Fruit fly (Drosophila melanogaster) whole organism, prepupa: Measurements from ENCODE around the gene ACXD.

Experiments used
- CG10669 ChIP-seq: fragments of 200-800 bp; sonication (Bioruptor generic); optimal IDR thresholded peaks from 3 replicates; lab custom pipeline; 2018; ENCODE audit warnings: missing biosample characterization, mild to moderate bottlenecking, missing genetic modification characterization, moderate library complexity
- CG34406 ChIP-seq: fragments of 200-800 bp; sonication (Bioruptor generic); optimal IDR thresholded peaks from 3 replicates; lab custom pipeline; 2016; ENCODE audit warnings: missing biosample characterization, missing genetic modification characterization
- CG3919 ChIP-seq: fragments of 200-800 bp; sonication (Bioruptor generic); optimal IDR thresholded peaks from 3 replicates; lab custom pipeline; 2016; ENCODE audit warnings: missing biosample characterization, missing genetic modification characterization
- Eip78C ChIP-seq: fragments of 200-800 bp; sonication (Bioruptor generic); peaks from one replicate; lab custom pipeline; 2016; ENCODE audit warnings: missing biosample characterization, missing genetic modification characterization
- Ets21C ChIP-seq: fragments of 200-800 bp; sonication (Bioruptor generic); optimal IDR thresholded peaks from 3 replicates; lab custom pipeline; 2016; ENCODE audit warnings: missing biosample characterization, missing genetic modification characterization
- Ets96B ChIP-seq: fragments of 200-800 bp; optimal IDR thresholded peaks from 2 replicates; lab custom pipeline; 2019; ENCODE audit warnings: missing biosample characterization, mild to moderate bottlenecking, missing genetic modification characterization, moderate library complexity
- Gug ChIP-seq: fragments of 200-800 bp; sonication (Bioruptor generic); IDR thresholded peaks from 2 replicates; pipeline ENCODE4 v1.3.6; 2022; ENCODE audit warnings: missing biosample characterization, missing genetic modification characterization
- Hr4 ChIP-seq: fragments of 200-800 bp; sonication (Bioruptor generic); optimal IDR thresholded peaks from 3 replicates; lab custom pipeline; 2016; ENCODE audit warnings: missing biosample characterization, missing genetic modification characterization
- Lpt ChIP-seq: fragments of 200-800 bp; sonication (Bioruptor generic); optimal IDR thresholded peaks from 3 replicates; lab custom pipeline; 2016; ENCODE audit warnings: missing biosample characterization, missing genetic modification characterization
- Sox14 ChIP-seq: fragments of 200-800 bp; sonication (Bioruptor generic); optimal IDR thresholded peaks from 3 replicates; lab custom pipeline; 2016; ENCODE audit warnings: missing biosample characterization, missing genetic modification characterization
- fd59A ChIP-seq: fragments of 200-800 bp; sonication (Bioruptor generic); optimal IDR thresholded peaks from 2 replicates; lab custom pipeline; 2017; ENCODE audit warnings: missing biosample characterization, mild to moderate bottlenecking, missing genetic modification characterization, missing genetic modification reagents
- spab ChIP-seq: fragments of 200-800 bp; sonication (Bioruptor generic); optimal IDR thresholded peaks from 2 replicates; lab custom pipeline; 2017; ENCODE audit warnings: missing biosample characterization, mild to moderate bottlenecking, missing genetic modification characterization, missing genetic modification reagents

dm6 chr3L:2243846-2244528 lies 6.6 kb downstream of the ACXD start, which contains the start of gene CG32301:
- TF ChIP-seq Hr4 (GFP tag; lab: Kevin White, UChicago), result no peak
- TF ChIP-seq CG10669 (GFP tag; lab: Kevin White, UChicago), result no peak
- TF ChIP-seq Ets21C, result no peak
- no peak for TF ChIP-seq CG34406 (GFP tag; lab: Kevin White, UChicago)
- no peak for TF ChIP-seq Lpt (GFP tag; lab: Kevin White, UChicago)
- TF ChIP-seq spab (GFP tag; lab: Kevin White, UChicago), result no peak
- TF ChIP-seq CG3919 (GFP tag; lab: Kevin White, UChicago), result no peak
- no peak for TF ChIP-seq Ets96B (tag; lab: Kevin White, UChicago)
- no peak for TF ChIP-seq fd59A (GFP tag; lab: Kevin White, UChicago)
- TF ChIP-seq Gug (GFP tag; lab: Robert Waterston, UW), result no peak
- no peak for TF ChIP-seq Eip78C (GFP tag; lab: Kevin White, UChicago)
- no peak for TF ChIP-seq Sox14 (GFP tag; lab: Kevin White, UChicago)
